Worm (Caenorhabditis elegans) whole organism, L4 larva: ENCODE results near the gene C08A9.3.

Experiments used
- F26F4.8 ChIP-seq: fragments of 200-800 bp; sonication (Bioruptor generic); conservative IDR thresholded peaks from 2 replicates; pipeline ENCODE4 v1.3.6; 2022; ENCODE audit warnings: missing genetic modification characterization, missing compliant biosample characterization
- F44E2.7 ChIP-seq: fragments of 200-800 bp; sonication (Bioruptor generic); IDR thresholded peaks from 2 replicates; pipeline ENCODE4 v2.1.2; 2022; ENCODE audit warnings: missing genetic modification characterization, missing compliant biosample characterization
- Y105C5A.15 ChIP-seq: fragments of 200-800 bp; sonication (Bioruptor generic); IDR thresholded peaks from 2 replicates; pipeline ENCODE4 v1.3.6; 2022; ENCODE audit warnings: missing genetic modification characterization, missing compliant biosample characterization
- ceh-20 ChIP-seq: fragments of 200-800 bp; sonication (Bioruptor generic); IDR thresholded peaks from 2 replicates; pipeline ENCODE4 v1.3.6; 2022; ENCODE audit warnings: missing genetic modification reagents, missing genetic modification characterization, missing compliant biosample characterization
- ceh-28 ChIP-seq: fragments of 150-350 bp; optimal IDR thresholded peaks from 2 replicates; lab custom pipeline; 2014; ENCODE audit warnings: missing biosample characterization, missing genetic modification reagents, missing genetic modification characterization
- daf-12 ChIP-seq: fragments of 150-350 bp; optimal IDR thresholded peaks from 2 replicates; lab custom pipeline; 2014; ENCODE audit warnings: missing biosample characterization, missing genetic modification reagents, missing genetic modification characterization
- daf-16 ChIP-seq, 3 experiments: sonication (generic microtip); optimal IDR thresholded peaks; 2 replicates each; lab custom pipeline; 2016 to 2017; ENCODE audit warnings: missing genetic modification characterization in 3 of 3, missing genetic modification reagents in 3 of 3, mild to moderate bottlenecking in 2 of 3, missing compliant biosample characterization in 2 of 3, missing biosample characterization in 1 of 3, moderate library complexity in 1 of 3
- daf-19 ChIP-seq: fragments of 200-800 bp; sonication (Bioruptor generic); conservative IDR thresholded peaks from 2 replicates; pipeline ENCODE4 v1.3.6; 2022; ENCODE audit warnings: missing genetic modification characterization, missing compliant biosample characterization
- daf-8 ChIP-seq: fragments of 200-800 bp; sonication (Bioruptor generic); IDR thresholded peaks from 2 replicates; pipeline ENCODE4 v1.3.6; 2022; ENCODE audit warnings: missing genetic modification characterization, missing compliant biosample characterization
- dmd-6 ChIP-seq: fragments of 200-800 bp; sonication (Bioruptor generic); IDR thresholded peaks from 2 replicates; pipeline ENCODE4 v1.3.6; 2022; ENCODE audit warnings: missing genetic modification reagents, missing genetic modification characterization, missing compliant biosample characterization
- dmd-8 ChIP-seq: fragments of 200-800 bp; sonication (Bioruptor generic); IDR thresholded peaks from 2 replicates; pipeline ENCODE4 v1.3.6; 2022; ENCODE audit warnings: missing genetic modification characterization, missing compliant biosample characterization
- dmd-9 ChIP-seq: fragments of 200-800 bp; sonication (Bioruptor generic); IDR thresholded peaks from 2 replicates; pipeline ENCODE4 v1.3.6; 2022; ENCODE audit warnings: missing genetic modification reagents, missing genetic modification characterization, missing compliant biosample characterization
- dve-1 ChIP-seq: sonication (generic microtip); optimal IDR thresholded peaks from 2 replicates; lab custom pipeline; 2017; ENCODE audit warnings: antibody characterized with exemption, mild to moderate bottlenecking, missing genetic modification characterization, missing compliant biosample characterization; ENCODE audit not compliant: insufficient read depth
- egl-27 ChIP-seq: sonication (generic microtip); optimal IDR thresholded peaks from 3 replicates; lab custom pipeline; 2017; ENCODE audit warnings: missing biosample characterization, missing genetic modification reagents, missing genetic modification characterization
- hlh-11 ChIP-seq: fragments of 200-800 bp; sonication (Bioruptor generic); optimal IDR thresholded peaks from 2 replicates; lab custom pipeline; 2018; ENCODE audit warnings: mild to moderate bottlenecking, missing genetic modification characterization, missing compliant biosample characterization
- hlh-30 ChIP-seq: sonication (generic microtip); optimal IDR thresholded peaks from 2 replicates; lab custom pipeline; 2017; ENCODE audit warnings: antibody characterized with exemption, mild to moderate bottlenecking, missing genetic modification characterization, missing compliant biosample characterization; ENCODE audit not compliant: insufficient read depth
- hmg-1.1 ChIP-seq: fragments of 200-800 bp; sonication (Bioruptor generic); IDR thresholded peaks from 2 replicates; pipeline ENCODE4 v1.3.6; 2022; ENCODE audit warnings: missing genetic modification reagents, missing genetic modification characterization, missing compliant biosample characterization
- lim-7 ChIP-seq: fragments of 200-800 bp; sonication (Bioruptor generic); IDR thresholded peaks from 2 replicates; pipeline ENCODE4 v1.3.6; 2022; ENCODE audit warnings: missing genetic modification characterization, missing compliant biosample characterization
- lin-29 ChIP-seq: fragments of 200-800 bp; sonication (Bioruptor generic); IDR thresholded peaks from 2 replicates; pipeline ENCODE4 v1.3.6; 2022; ENCODE audit warnings: missing genetic modification reagents, missing genetic modification characterization, missing compliant biosample characterization
- lin-38 ChIP-seq: fragments of 200-800 bp; sonication (Bioruptor generic); IDR thresholded peaks from 2 replicates; pipeline ENCODE4 v1.3.6; 2022; ENCODE audit warnings: missing genetic modification reagents, missing genetic modification characterization, missing compliant biosample characterization
- lin-39 ChIP-seq: fragments of 150-350 bp; optimal IDR thresholded peaks from 2 replicates; lab custom pipeline; 2014; ENCODE audit warnings: missing biosample characterization, missing genetic modification reagents, missing genetic modification characterization
- lir-3 ChIP-seq: sonication (generic microtip); optimal IDR thresholded peaks from 2 replicates; lab custom pipeline; 2016; ENCODE audit warnings: mild to moderate bottlenecking, missing genetic modification characterization, missing compliant biosample characterization
- mdl-1 ChIP-seq, 2 experiments: fragments of 150-350 bp in 1 of 2; sonication (generic microtip) in 1 of 2; optimal IDR thresholded peaks; 2 replicates each; lab custom pipeline; 2014 to 2017; ENCODE audit warnings: missing biosample characterization in 2 of 2, missing genetic modification characterization in 2 of 2
- mes-2 ChIP-seq: sonication (generic microtip); optimal IDR thresholded peaks from 2 replicates; lab custom pipeline; 2016; ENCODE audit warnings: missing genotype, mild to moderate bottlenecking, missing genetic modification characterization, missing compliant biosample characterization; ENCODE audit not compliant: poor library complexity, severe bottlenecking
- mxl-2 ChIP-seq: fragments of 200-800 bp; sonication (Bioruptor generic); conservative IDR thresholded peaks from 2 replicates; pipeline ENCODE4 v1.3.6; 2022; ENCODE audit warnings: missing genetic modification reagents, missing genetic modification characterization, missing compliant biosample characterization
- mxl-3 ChIP-seq: fragments of 200-800 bp; sonication (Bioruptor generic); optimal IDR thresholded peaks from 2 replicates; lab custom pipeline; 2018; ENCODE audit warnings: mild to moderate bottlenecking, missing genetic modification characterization, missing compliant biosample characterization
- nhr-11 ChIP-seq: fragments of 150-350 bp; optimal IDR thresholded peaks from 2 replicates; lab custom pipeline; 2014; ENCODE audit warnings: missing biosample characterization, missing genetic modification characterization
- nhr-25 ChIP-seq: sonication (generic microtip); optimal IDR thresholded peaks from 2 replicates; lab custom pipeline; 2017; ENCODE audit warnings: missing genetic modification characterization, mild to moderate bottlenecking, missing compliant biosample characterization, antibody characterized with exemption, moderate library complexity, borderline replicate concordance; ENCODE audit not compliant: insufficient read depth
- nhr-28 ChIP-seq: fragments of 150-350 bp; optimal IDR thresholded peaks from 2 replicates; lab custom pipeline; 2014; ENCODE audit warnings: missing biosample characterization, missing genetic modification characterization
- nhr-41 ChIP-seq: fragments of 200-800 bp; sonication (Bioruptor generic); IDR thresholded peaks from 2 replicates; pipeline ENCODE4 v1.3.6; 2022; ENCODE audit warnings: missing genetic modification reagents, missing genetic modification characterization, missing compliant biosample characterization
- nhr-42 ChIP-seq: fragments of 200-800 bp; sonication (Bioruptor generic); IDR thresholded peaks from 2 replicates; pipeline ENCODE4 v1.3.6; 2022; ENCODE audit warnings: missing genetic modification characterization, missing compliant biosample characterization
- nhr-77 ChIP-seq: fragments of 150-350 bp; optimal IDR thresholded peaks from 2 replicates; lab custom pipeline; 2014; ENCODE audit warnings: missing biosample characterization, missing genetic modification characterization
- sdz-12 ChIP-seq: fragments of 200-800 bp; sonication (Bioruptor generic); optimal IDR thresholded peaks from 2 replicates; lab custom pipeline; 2018; ENCODE audit warnings: mild to moderate bottlenecking, missing genetic modification characterization, missing compliant biosample characterization
- set-16 ChIP-seq: fragments of 200-800 bp; sonication (Bioruptor generic); IDR thresholded peaks from 2 replicates; pipeline ENCODE4 v1.3.6; 2022; ENCODE audit warnings: missing genetic modification reagents, missing genetic modification characterization, missing compliant biosample characterization
- spr-1 ChIP-seq: sonication (generic microtip); optimal IDR thresholded peaks from 2 replicates; lab custom pipeline; 2016; ENCODE audit warnings: mild to moderate bottlenecking, missing genetic modification characterization, missing compliant biosample characterization
- tag-97 ChIP-seq: fragments of 200-800 bp; sonication (Bioruptor generic); IDR thresholded peaks from 2 replicates; pipeline ENCODE4 v1.3.6; 2022; ENCODE audit warnings: missing genetic modification characterization, missing compliant biosample characterization
- tra-1 ChIP-seq: fragments of 200-800 bp; sonication (Bioruptor generic); IDR thresholded peaks from 2 replicates; pipeline ENCODE4 v1.3.6; 2022; ENCODE audit warnings: missing genetic modification reagents, missing genetic modification characterization, missing compliant biosample characterization
- unc-39 ChIP-seq: sonication (generic microtip); optimal IDR thresholded peaks from 2 replicates; lab custom pipeline; 2017; ENCODE audit warnings: missing biosample characterization, missing genetic modification characterization
- unc-62 ChIP-seq, 3 experiments: fragments of 150-350 bp in 1 of 3; sonication (generic microtip); optimal IDR thresholded peaks in 2 of 3; peaks in 1 of 3; 1 replicate in 1 of 3; 2 replicates in 2 of 3; lab custom pipeline; 2014 to 2017; ENCODE audit warnings: missing biosample characterization in 3 of 3, missing genetic modification characterization in 3 of 3, missing genetic modification reagents in 3 of 3, missing genotype in 1 of 3
- zfp-2 ChIP-seq: sonication (generic microtip); optimal IDR thresholded peaks from 2 replicates; lab custom pipeline; 2016; ENCODE audit warnings: mild to moderate bottlenecking, missing genetic modification characterization, missing compliant biosample characterization
- zip-11 ChIP-seq: fragments of 200-800 bp; sonication (Bioruptor generic); IDR thresholded peaks from 2 replicates; pipeline ENCODE4 v1.3.6; 2022; ENCODE audit warnings: missing genetic modification characterization, missing compliant biosample characterization
- zip-2 ChIP-seq: fragments of 150-350 bp; optimal IDR thresholded peaks from 2 replicates; lab custom pipeline; 2014; ENCODE audit warnings: missing biosample characterization, missing genetic modification characterization
- ztf-7 ChIP-seq: fragments of 150-350 bp; optimal IDR thresholded peaks from 2 replicates; lab custom pipeline; 2014; ENCODE audit warnings: missing biosample characterization, missing genetic modification characterization

C08A9.3 gene

DNA sequence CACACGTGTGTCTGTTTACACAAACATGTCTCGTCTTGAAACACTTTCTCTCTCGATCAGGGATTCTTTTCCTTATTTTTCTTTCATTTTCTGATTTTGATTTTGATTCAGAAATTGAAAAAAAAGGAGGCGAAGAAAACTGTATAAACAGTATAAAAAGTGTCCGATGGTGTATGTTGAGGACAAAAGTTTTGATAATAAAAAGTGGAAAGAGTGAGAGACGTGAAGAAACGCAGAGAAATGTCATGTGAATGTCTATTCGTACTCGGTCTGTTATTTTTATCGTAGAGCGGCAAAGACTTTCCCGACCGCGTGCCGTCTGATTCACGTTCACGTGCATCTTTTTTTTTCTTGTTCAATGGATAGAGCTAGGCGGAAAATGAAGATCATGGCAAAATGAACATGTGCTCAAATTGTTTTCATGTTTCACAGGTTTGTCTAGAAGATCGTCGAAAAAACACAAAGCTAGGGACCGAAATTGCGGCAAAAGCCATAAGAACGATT, 29.3 kb downstream of the C08A9.3 start (continued):
- TF ChIP-seq lin-38 (GFP tag; lab: Robert Waterston, UW) (no peak), tra-1 (GFP tag; lab: Robert Waterston, UW) (peak; percentile 93), nhr-77 (peak; percentile 75), dmd-9 (GFP tag; lab: Robert Waterston, UW) (no peak)

DNA sequence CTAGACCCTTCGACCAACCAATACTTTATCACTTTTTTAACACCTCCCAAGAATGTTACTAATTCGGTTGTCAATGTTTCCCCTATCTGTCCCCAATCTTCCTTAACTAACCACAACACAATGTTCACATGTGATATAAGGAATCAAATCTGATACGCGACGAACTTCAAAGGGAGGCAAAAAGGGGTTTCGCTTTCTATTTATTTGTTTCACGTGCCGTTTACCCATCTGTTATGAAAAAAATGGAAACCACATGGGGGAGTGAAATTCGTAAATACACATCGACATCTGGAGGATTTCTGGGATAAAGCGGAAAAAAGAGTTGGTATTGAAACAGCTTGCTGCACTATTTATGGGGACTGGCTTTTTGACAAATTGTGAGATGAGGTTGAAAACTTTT, 30.9 kb downstream of the C08A9.3 start:
- TF ChIP-seq zip-11 (GFP tag; lab: Robert Waterston, UW): no peak
- no peak for TF ChIP-seq nhr-42 (GFP tag; lab: Robert Waterston, UW)
- TF ChIP-seq dve-1: peak; percentile 0
- TF ChIP-seq nhr-41 (GFP tag; lab: Robert Waterston, UW): no peak
- no peak for TF ChIP-seq mxl-2
- TF ChIP-seq ceh-28 (tag; lab: Kevin White, UChicago): no peak
- no peak for TF ChIP-seq unc-39 (tag; lab: Kevin White, UChicago)
- no peak for TF ChIP-seq zfp-2 (tag; lab: Kevin White, UChicago)
- TF ChIP-seq Y105C5A.15 (GFP tag; lab: Robert Waterston, UW): no peak
- no peak for TF ChIP-seq ztf-7 (tag; lab: Kevin White, UChicago)
- TF ChIP-seq unc-62 (GFP tag; optimal IDR thresholded peaks at IDR 0.05 in 1 of 2; lab: Kevin White, UChicago): peak in 1 of 2 experiments; percentile 60
- TF ChIP-seq unc-62 (tag; optimal IDR thresholded peaks at IDR 0.05; lab: Kevin White, UChicago): no peak
- no peak for TF ChIP-seq lin-39 (tag; lab: Kevin White, UChicago)
- no peak for TF ChIP-seq nhr-11 (tag; lab: Kevin White, UChicago)
- TF ChIP-seq daf-16 (GFP tag; optimal IDR thresholded peaks at IDR 0.05; lab: Kevin White, UChicago): no peak
- TF ChIP-seq daf-16 (tag; optimal IDR thresholded peaks at IDR 0.05; lab: Kevin White, UChicago): no peak
- TF ChIP-seq mxl-3: peak; percentile 48
- TF ChIP-seq spr-1 (tag; lab: Kevin White, UChicago): no peak
- TF ChIP-seq dmd-8: no peak
- TF ChIP-seq lim-7 (GFP tag; lab: Robert Waterston, UW): no peak
- peak; percentile 24; the same call in 1 of the 2 replicates for TF ChIP-seq dmd-6 (GFP tag; lab: Robert Waterston, UW)
- no peak for TF ChIP-seq ceh-20 (GFP tag; lab: Robert Waterston, UW)
- no peak for TF ChIP-seq zip-2 (tag; lab: Kevin White, UChicago)
- no peak for TF ChIP-seq nhr-25
- TF ChIP-seq mdl-1 (tag; optimal IDR thresholded peaks at IDR 0.05; lab: Kevin White, UChicago): peak in 1 of 2 experiments; percentile 42
- no peak for TF ChIP-seq set-16 (GFP tag; lab: Robert Waterston, UW)
- TF ChIP-seq egl-27 (tag; lab: Kevin White, UChicago): no peak
- no peak for TF ChIP-seq mes-2 (tag; lab: Kevin White, UChicago)
- TF ChIP-seq F44E2.7 (GFP tag; lab: Robert Waterston, UW): no peak
- TF ChIP-seq sdz-12 (GFP tag; lab: Kevin White, UChicago): no peak
- TF ChIP-seq dmd-9 (GFP tag; lab: Robert Waterston, UW): no peak
- no peak for TF ChIP-seq nhr-77
- no peak for TF ChIP-seq lin-29 (GFP tag; lab: Robert Waterston, UW)
- no peak for TF ChIP-seq hmg-1.1 (GFP tag; lab: Robert Waterston, UW)
- no peak for TF ChIP-seq daf-8 (GFP tag; lab: Robert Waterston, UW)
- TF ChIP-seq hlh-11 (tag; lab: Kevin White, UChicago): peak; percentile 43
- TF ChIP-seq daf-12 (tag; lab: Kevin White, UChicago): no peak
- TF ChIP-seq tag-97 (GFP tag; lab: Robert Waterston, UW): no peak
- TF ChIP-seq F26F4.8 (GFP tag; lab: Robert Waterston, UW): no peak
- TF ChIP-seq nhr-28 (tag; lab: Kevin White, UChicago): peak; percentile 28
- no peak for TF ChIP-seq lir-3
- no peak for TF ChIP-seq daf-19
- peak; percentile 84 for TF ChIP-seq hlh-30
- TF ChIP-seq, all 104 proteins: peak for 8
